Fruit fly (Drosophila melanogaster): Measurements from ENCODE around the gene Kcmf1.

Gene Kcmf1

dm6 chr3R:8992928-8993579, 21.7 kb downstream of the Kcmf1 start, which contains the start of gene CG11975 (continued):
- TF ChIP-seq tgo (GFP tag; IDR thresholded peaks at IDR 0.05) (peak; percentile 86), wdn (GFP tag; IDR thresholded peaks at IDR 0.05) (peak; percentile 24; the same call in 1 of the 2 replicates), CG2712 (tag; optimal IDR thresholded peaks at IDR 0.05) (peak; percentile 74), Poxn (GFP tag; IDR thresholded peaks at IDR 0.05) (0 out of 2 replicates have a peak, but pooled peaks have one; percentile 21), CG2116 (GFP tag; optimal IDR thresholded peaks at IDR 0.05) (peak; percentile 89), HHEX (GFP tag; optimal IDR thresholded peaks at IDR 0.05) (peak; percentile 66), CG6765 (GFP tag; optimal IDR thresholded peaks at IDR 0.05) (no peak), CG10209 (GFP tag; optimal IDR thresholded peaks at IDR 0.05) (peak; percentile 47), CG14667 (GFP tag; IDR thresholded peaks at IDR 0.05) (0 out of 2 replicates have a peak, but pooled peaks have one; percentile 12), schlank (tag; optimal IDR thresholded peaks at IDR 0.05) (peak; percentile 37), CG4820 (GFP tag; optimal IDR thresholded peaks at IDR 0.05) (peak; percentile 70), trem (tag; optimal IDR thresholded peaks at IDR 0.05) (peak; percentile 74), otp (GFP tag; IDR thresholded peaks at IDR 0.05) (no peak), Sin3A (optimal IDR thresholded peaks at IDR 0.05) (peak; percentile 93), ttk (GFP tag; IDR thresholded peaks at IDR 0.05) (0 out of 2 replicates have a peak, but pooled peaks have one; percentile 9), ara (GFP tag; IDR thresholded peaks at IDR 0.05) (no peak), dm (GFP tag; optimal IDR thresholded peaks at IDR 0.05) (peak; percentile 66), p53 (GFP tag; optimal IDR thresholded peaks at IDR 0.05) (peak; percentile 31), CG6683 (GFP tag; optimal IDR thresholded peaks at IDR 0.05) (peak; percentile 60), crp (GFP tag; optimal IDR thresholded peaks at IDR 0.05) (peak in 1 of 2 experiments; percentile 35), Fer1 (GFP tag; optimal IDR thresholded peaks at IDR 0.05) (peak; percentile 64), gro (GFP tag; optimal IDR thresholded peaks at IDR 0.05) (peak; percentile 86), gt (GFP tag; IDR thresholded peaks at IDR 0.05) (no peak), CG1024 (GFP tag; IDR thresholded peaks at IDR 0.05) (no peak), CG32767 (GFP tag; IDR thresholded peaks at IDR 0.05) (no peak), CG14860 (GFP tag; IDR thresholded peaks at IDR 0.05; ENCODE audit: partially characterized antibody) (peak; percentile 43; the same call in 1 of the 3 replicates), fd96Cb (tag; optimal IDR thresholded peaks at IDR 0.05) (peak; percentile 53), bowl (GFP tag; IDR thresholded peaks at IDR 0.05) (no peak), CG2202 (tag; optimal IDR thresholded peaks at IDR 0.05) (no peak), B-H1 (GFP tag; IDR thresholded peaks at IDR 0.05) (no peak), CG32772 (GFP tag; IDR thresholded peaks at IDR 0.05) (peak; percentile 71), CG2889 (GFP tag; IDR thresholded peaks at IDR 0.05) (0 out of 3 replicates have a peak, but pooled peaks have one; percentile 37), maf-S (GFP tag; optimal IDR thresholded peaks at IDR 0.05) (peak; percentile 85), NK7.1 (GFP tag; optimal IDR thresholded peaks at IDR 0.05) (peak; percentile 64), CG33557 (GFP tag; optimal IDR thresholded peaks at IDR 0.05) (peak; percentile 63), TFAM (GFP tag; optimal IDR thresholded peaks at IDR 0.05) (no peak), Hr78 (GFP tag; optimal IDR thresholded peaks at IDR 0.05) (no peak), pho (GFP tag; optimal IDR thresholded peaks at IDR 0.05) (peak; percentile 91), CG4282 (GFP tag; optimal IDR thresholded peaks at IDR 0.05) (peak; percentile 43), ftz-f1 (GFP tag; optimal IDR thresholded peaks at IDR 0.05) (peak; percentile 58), pfk (GFP tag; optimal IDR thresholded peaks at IDR 0.05) (no peak)
